Worm (Caenorhabditis elegans) whole organism, mixed stage, embryonic: ENCODE measurements around the gene tre-3.
A peak's percentile ranks its signal among the peaks of the same experiment; 100 is the strongest.

Experiments
- M03D4.4 ChIP-seq: sonication (generic microtip); optimal IDR thresholded peaks from 2 replicates; lab custom pipeline; 2017; ENCODE audit warnings: mild to moderate bottlenecking, missing genetic modification characterization, missing compliant biosample characterization
- bed-3 ChIP-seq: fragments of 200-800 bp; sonication (Bioruptor generic); optimal IDR thresholded peaks from 3 replicates; lab custom pipeline; 2018; ENCODE audit warnings: mild to moderate bottlenecking, missing genetic modification characterization, moderate library complexity, missing compliant biosample characterization
- ceh-43 ChIP-seq: fragments of 200-800 bp; sonication (Bioruptor generic); optimal IDR thresholded peaks from 2 replicates; lab custom pipeline; 2018; ENCODE audit warnings: mild to moderate bottlenecking, missing genetic modification characterization, moderate library complexity, missing compliant biosample characterization
- cnd-1 ChIP-seq: fragments of 200-800 bp; sonication (Bioruptor generic); optimal IDR thresholded peaks from 2 replicates; lab custom pipeline; 2018; ENCODE audit warnings: mild to moderate bottlenecking, missing genetic modification characterization, missing compliant biosample characterization
- elt-1 ChIP-seq: sonication (generic microtip); optimal IDR thresholded peaks from 2 replicates; lab custom pipeline; 2017; ENCODE audit warnings: missing genetic modification characterization, mild to moderate bottlenecking, missing compliant biosample characterization, antibody characterized with exemption, moderate library complexity, borderline replicate concordance; ENCODE audit not compliant: insufficient read depth
- flh-1 ChIP-seq: fragments of 200-800 bp; sonication (Bioruptor generic); optimal IDR thresholded peaks from 2 replicates; lab custom pipeline; 2018; ENCODE audit warnings: mild to moderate bottlenecking, missing genetic modification characterization, moderate library complexity, missing compliant biosample characterization
- ham-2 ChIP-seq: fragments of 200-800 bp; sonication (Bioruptor generic); optimal IDR thresholded peaks from 2 replicates; lab custom pipeline; 2018; ENCODE audit warnings: mild to moderate bottlenecking, missing genetic modification characterization, missing compliant biosample characterization
- hlh-1 ChIP-seq: fragments of 150-350 bp; optimal IDR thresholded peaks from 2 replicates; lab custom pipeline; 2014; ENCODE audit warnings: missing biosample characterization, missing genetic modification reagents, missing genetic modification characterization
- lsy-2 ChIP-seq: fragments of 150-350 bp; optimal IDR thresholded peaks from 2 replicates; lab custom pipeline; 2014; ENCODE audit warnings: missing biosample characterization, missing genetic modification characterization
- mep-1 ChIP-seq: fragments of 150-350 bp; optimal IDR thresholded peaks from 2 replicates; lab custom pipeline; 2017; ENCODE audit warnings: missing biosample characterization, missing genetic modification reagents, missing genetic modification characterization, inconsistent platforms
- nhr-2 ChIP-seq: fragments of 150-350 bp; optimal IDR thresholded peaks from 2 replicates; lab custom pipeline; 2014; ENCODE audit warnings: missing biosample characterization, missing genetic modification characterization
- nhr-237 ChIP-seq: fragments of 150-350 bp; optimal IDR thresholded peaks from 2 replicates; lab custom pipeline; 2014; ENCODE audit warnings: missing biosample characterization, missing genetic modification characterization
- nhr-28 ChIP-seq: fragments of 150-350 bp; optimal IDR thresholded peaks from 2 replicates; lab custom pipeline; 2014; ENCODE audit warnings: missing biosample characterization, missing genetic modification characterization
- pha-4 ChIP-seq: fragments of 150-350 bp; optimal IDR thresholded peaks from 2 replicates; lab custom pipeline; 2018; ENCODE audit warnings: missing biosample characterization, missing genetic modification reagents, missing genetic modification characterization
- sem-2 ChIP-seq: fragments of 200-800 bp; sonication (Bioruptor generic); optimal IDR thresholded peaks from 2 replicates; lab custom pipeline; 2018; ENCODE audit warnings: mild to moderate bottlenecking, missing genetic modification characterization, missing compliant biosample characterization
- snpc-4 ChIP-seq: fragments of 150-350 bp; optimal IDR thresholded peaks from 2 replicates; lab custom pipeline; 2014; ENCODE audit warnings: missing biosample characterization, missing genetic modification characterization
- sptf-1 ChIP-seq: sonication (generic microtip); optimal IDR thresholded peaks from 2 replicates; lab custom pipeline; 2017; ENCODE audit warnings: mild to moderate bottlenecking, missing genetic modification characterization, moderate library complexity, missing compliant biosample characterization
- tbx-8 ChIP-seq: fragments of 200-800 bp; sonication (Bioruptor generic); optimal IDR thresholded peaks from 2 replicates; lab custom pipeline; 2018; ENCODE audit warnings: mild to moderate bottlenecking, missing genetic modification characterization, moderate library complexity, missing compliant biosample characterization
- unc-120 ChIP-seq: sonication (generic microtip); optimal IDR thresholded peaks from 2 replicates; lab custom pipeline; 2017; ENCODE audit warnings: missing genetic modification characterization, missing compliant biosample characterization; ENCODE audit not compliant: poor library complexity, severe bottlenecking
- unc-62 ChIP-seq: fragments of 150-350 bp; optimal IDR thresholded peaks from 2 replicates; lab custom pipeline; 2014; ENCODE audit warnings: missing biosample characterization, missing genetic modification reagents, missing genetic modification characterization
- zip-8 ChIP-seq: fragments of 150-350 bp; optimal IDR thresholded peaks from 2 replicates; lab custom pipeline; 2014; ENCODE audit warnings: missing biosample characterization, missing genetic modification characterization
- ztf-11 ChIP-seq: fragments of 150-350 bp; optimal IDR thresholded peaks from 2 replicates; lab custom pipeline; 2014; ENCODE audit warnings: missing biosample characterization, missing genetic modification characterization

The tre-3 gene

ce11 chrV:11667176-11667575, 48.5 kb downstream of the tre-3 start, which contains the start of gene F46F3.3:
F46F3.3 (plus strand) TSS chrV:11667476.
- TF ChIP-seq unc-62 (GFP tag; lab: Kevin White, UChicago) (no peak), zip-8 (tag; lab: Kevin White, UChicago) (no peak), ztf-11 (tag; lab: Kevin White, UChicago) (no peak), nhr-2 (tag; lab: Kevin White, UChicago) (no peak), bed-3 (GFP tag; lab: Kevin White, UChicago) (no peak), nhr-28 (tag; lab: Kevin White, UChicago) (no peak), unc-120 (tag; lab: Kevin White, UChicago) (no peak), tbx-8 (GFP tag; lab: Kevin White, UChicago) (no peak), lsy-2 (tag; lab: Kevin White, UChicago) (no peak), hlh-1 (tag; lab: Kevin White, UChicago) (no peak), ceh-43 (GFP tag; lab: Kevin White, UChicago) (no peak), mep-1 (tag; lab: Kevin White, UChicago) (no peak)

ce11 chrV:11664875-11665384, 50.8 kb downstream of the tre-3 start, which contains the start of gene ceh-27:
ceh-27 (minus strand) TSS chrV:11665102.
- TF ChIP-seq cnd-1 (tag; lab: Kevin White, UChicago) (no peak), zip-8 (tag; lab: Kevin White, UChicago) (no peak), ham-2 (no peak), flh-1 (no peak), M03D4.4 (no peak), hlh-1 (tag; lab: Kevin White, UChicago) (no peak), unc-62 (GFP tag; lab: Kevin White, UChicago) (no peak), sem-2 (GFP tag; lab: Kevin White, UChicago) (no peak), snpc-4 (tag; lab: Kevin White, UChicago) (no peak), tbx-8 (GFP tag; lab: Kevin White, UChicago) (no peak), elt-1 (no peak), sptf-1 (tag; lab: Kevin White, UChicago) (no peak), nhr-237 (tag; lab: Kevin White, UChicago) (no peak)

- TF ChIP-seq zip-8 (tag; lab: Kevin White, UChicago) (peak; percentile 87), pha-4 (no peak), nhr-2 (tag; lab: Kevin White, UChicago) (peak; percentile 96)
These were observed 55.1 kb downstream of the tre-3 start for ce11 chrV:11660566-11660965.
